Worm (Caenorhabditis elegans) whole organism, L4 larva: ENCODE data around the gene T06C12.12.

Experiments used
- F37D6.2 ChIP-seq: sonication (generic microtip); optimal IDR thresholded peaks from 2 replicates; lab custom pipeline; 2016; ENCODE audit warnings: mild to moderate bottlenecking, missing genetic modification characterization, missing compliant biosample characterization
- F44E2.7 ChIP-seq: fragments of 200-800 bp; sonication (Bioruptor generic); IDR thresholded peaks from 2 replicates; pipeline ENCODE4 v2.1.2; 2022; ENCODE audit warnings: missing genetic modification characterization, missing compliant biosample characterization
- F49E8.2 ChIP-seq: sonication (generic microtip); optimal IDR thresholded peaks from 2 replicates; lab custom pipeline; 2016; ENCODE audit warnings: missing compliant biosample characterization, mild to moderate bottlenecking, missing genetic modification characterization, borderline replicate concordance
- T26A8.4 ChIP-seq: fragments of 200-800 bp; sonication (Bioruptor generic); IDR thresholded peaks from 2 replicates; pipeline ENCODE4 v1.3.6; 2022; ENCODE audit warnings: missing genetic modification characterization, missing compliant biosample characterization
- Y48G9A.11 ChIP-seq: fragments of 200-800 bp; sonication (Bioruptor generic); IDR thresholded peaks from 2 replicates; pipeline ENCODE4 v1.3.6; 2022; ENCODE audit warnings: missing genetic modification reagents, missing genetic modification characterization, missing compliant biosample characterization
- Y5F2A.4 ChIP-seq: fragments of 200-800 bp; sonication (Bioruptor generic); optimal IDR thresholded peaks from 2 replicates; lab custom pipeline; 2018; ENCODE audit warnings: mild to moderate bottlenecking, missing genetic modification characterization, missing compliant biosample characterization
- Y75B8A.6 ChIP-seq: fragments of 200-800 bp; sonication (Bioruptor generic); IDR thresholded peaks from 2 replicates; pipeline ENCODE4 v1.3.6; 2022; ENCODE audit warnings: missing genetic modification reagents, missing genetic modification characterization, missing compliant biosample characterization
- ZK546.5 ChIP-seq, 2 experiments: sonication (generic microtip); optimal IDR thresholded peaks; 2 replicates each; lab custom pipeline; 2017; ENCODE audit warnings: missing biosample characterization in 2 of 2, missing genetic modification characterization in 2 of 2
- aly-2 ChIP-seq: sonication (generic microtip); optimal IDR thresholded peaks from 2 replicates; lab custom pipeline; 2018; ENCODE audit warnings: missing biosample characterization, missing genetic modification characterization
- arid-1 ChIP-seq: fragments of 200-800 bp; sonication (Bioruptor generic); conservative IDR thresholded peaks from 2 replicates; pipeline ENCODE4 v1.3.6; 2022; ENCODE audit warnings: missing genetic modification reagents, missing genetic modification characterization, missing compliant biosample characterization
- ceh-32 ChIP-seq: sonication (generic microtip); optimal IDR thresholded peaks from 2 replicates; lab custom pipeline; 2016; ENCODE audit warnings: mild to moderate bottlenecking, missing genetic modification characterization, missing compliant biosample characterization; ENCODE audit not compliant: poor library complexity
- ceh-62 ChIP-seq: sonication (generic microtip); optimal IDR thresholded peaks from 2 replicates; lab custom pipeline; 2017; ENCODE audit warnings: missing biosample characterization, missing genetic modification characterization
- ceh-82 ChIP-seq: sonication (generic microtip); optimal IDR thresholded peaks from 2 replicates; lab custom pipeline; 2017; ENCODE audit warnings: missing biosample characterization, missing genetic modification characterization
- daf-16 ChIP-seq, 3 experiments: sonication (generic microtip); optimal IDR thresholded peaks; 2 replicates each; lab custom pipeline; 2016 to 2017; ENCODE audit warnings: missing genetic modification characterization in 3 of 3, missing genetic modification reagents in 3 of 3, mild to moderate bottlenecking in 2 of 3, missing compliant biosample characterization in 2 of 3, missing biosample characterization in 1 of 3, moderate library complexity in 1 of 3
- daf-8 ChIP-seq: fragments of 200-800 bp; sonication (Bioruptor generic); IDR thresholded peaks from 2 replicates; pipeline ENCODE4 v1.3.6; 2022; ENCODE audit warnings: missing genetic modification characterization, missing compliant biosample characterization
- dmd-6 ChIP-seq: fragments of 200-800 bp; sonication (Bioruptor generic); IDR thresholded peaks from 2 replicates; pipeline ENCODE4 v1.3.6; 2022; ENCODE audit warnings: missing genetic modification reagents, missing genetic modification characterization, missing compliant biosample characterization
- dve-1 ChIP-seq: sonication (generic microtip); optimal IDR thresholded peaks from 2 replicates; lab custom pipeline; 2017; ENCODE audit warnings: antibody characterized with exemption, mild to moderate bottlenecking, missing genetic modification characterization, missing compliant biosample characterization; ENCODE audit not compliant: insufficient read depth
- gei-8 ChIP-seq: fragments of 200-800 bp; sonication (Bioruptor generic); optimal IDR thresholded peaks from 2 replicates; lab custom pipeline; 2018; ENCODE audit warnings: mild to moderate bottlenecking, missing genetic modification characterization, missing compliant biosample characterization
- hlh-11 ChIP-seq: fragments of 200-800 bp; sonication (Bioruptor generic); optimal IDR thresholded peaks from 2 replicates; lab custom pipeline; 2018; ENCODE audit warnings: mild to moderate bottlenecking, missing genetic modification characterization, missing compliant biosample characterization
- lin-29 ChIP-seq: fragments of 200-800 bp; sonication (Bioruptor generic); IDR thresholded peaks from 2 replicates; pipeline ENCODE4 v1.3.6; 2022; ENCODE audit warnings: missing genetic modification reagents, missing genetic modification characterization, missing compliant biosample characterization
- lin-39 ChIP-seq: fragments of 150-350 bp; optimal IDR thresholded peaks from 2 replicates; lab custom pipeline; 2014; ENCODE audit warnings: missing biosample characterization, missing genetic modification reagents, missing genetic modification characterization
- lir-3 ChIP-seq: sonication (generic microtip); optimal IDR thresholded peaks from 2 replicates; lab custom pipeline; 2016; ENCODE audit warnings: mild to moderate bottlenecking, missing genetic modification characterization, missing compliant biosample characterization
- lsy-2 ChIP-seq, 2 experiments: fragments of 150-350 bp in 1 of 2; sonication (generic microtip) in 1 of 2; optimal IDR thresholded peaks; 2 replicates each; lab custom pipeline; 2014 to 2017; ENCODE audit warnings: missing biosample characterization in 2 of 2, missing genetic modification characterization in 2 of 2
- mdl-1 ChIP-seq, 2 experiments: fragments of 150-350 bp in 1 of 2; sonication (generic microtip) in 1 of 2; optimal IDR thresholded peaks; 2 replicates each; lab custom pipeline; 2014 to 2017; ENCODE audit warnings: missing biosample characterization in 2 of 2, missing genetic modification characterization in 2 of 2
- mep-1 ChIP-seq: fragments of 150-350 bp; sonication (generic microtip); optimal IDR thresholded peaks from 3 replicates; lab custom pipeline; 2014; ENCODE audit warnings: missing biosample characterization, missing genetic modification characterization
- nhr-10 ChIP-seq: fragments of 150-350 bp; optimal IDR thresholded peaks from 2 replicates; lab custom pipeline; 2014; ENCODE audit warnings: missing biosample characterization, missing genetic modification characterization
- nhr-237 ChIP-seq: sonication (generic microtip); optimal IDR thresholded peaks from 2 replicates; lab custom pipeline; 2017; ENCODE audit warnings: missing biosample characterization, missing genetic modification characterization
- nhr-25 ChIP-seq: sonication (generic microtip); optimal IDR thresholded peaks from 2 replicates; lab custom pipeline; 2017; ENCODE audit warnings: missing genetic modification characterization, mild to moderate bottlenecking, missing compliant biosample characterization, antibody characterized with exemption, moderate library complexity, borderline replicate concordance; ENCODE audit not compliant: insufficient read depth
- nhr-42 ChIP-seq: fragments of 200-800 bp; sonication (Bioruptor generic); IDR thresholded peaks from 2 replicates; pipeline ENCODE4 v1.3.6; 2022; ENCODE audit warnings: missing genetic modification characterization, missing compliant biosample characterization
- nhr-48 ChIP-seq: sonication (generic microtip); optimal IDR thresholded peaks from 2 replicates; lab custom pipeline; 2016; ENCODE audit warnings: mild to moderate bottlenecking, missing genetic modification characterization, missing compliant biosample characterization
- nhr-77 ChIP-seq: fragments of 150-350 bp; optimal IDR thresholded peaks from 2 replicates; lab custom pipeline; 2014; ENCODE audit warnings: missing biosample characterization, missing genetic modification characterization
- php-3 ChIP-seq: fragments of 200-800 bp; sonication (Bioruptor generic); IDR thresholded peaks from 2 replicates; pipeline ENCODE4 v1.3.6; 2022; ENCODE audit warnings: missing genetic modification reagents, missing genetic modification characterization, missing compliant biosample characterization
- pqm-1 ChIP-seq: sonication (generic microtip); optimal IDR thresholded peaks from 2 replicates; lab custom pipeline; 2017; ENCODE audit warnings: missing biosample characterization, missing genetic modification characterization
- saeg-2 ChIP-seq: fragments of 200-800 bp; sonication (Bioruptor generic); IDR thresholded peaks from 2 replicates; pipeline ENCODE4 v1.3.6; 2022; ENCODE audit warnings: missing genetic modification reagents, missing genetic modification characterization, missing compliant biosample characterization
- sdz-12 ChIP-seq: fragments of 200-800 bp; sonication (Bioruptor generic); optimal IDR thresholded peaks from 2 replicates; lab custom pipeline; 2018; ENCODE audit warnings: mild to moderate bottlenecking, missing genetic modification characterization, missing compliant biosample characterization
- skn-1 ChIP-seq: fragments of 150-350 bp; optimal IDR thresholded peaks from 2 replicates; lab custom pipeline; 2014; ENCODE audit warnings: missing biosample characterization, missing genetic modification characterization
- snpc-4 ChIP-seq: fragments of 150-350 bp; optimal IDR thresholded peaks from 2 replicates; lab custom pipeline; 2014; ENCODE audit warnings: missing biosample characterization, missing genetic modification characterization
- spr-1 ChIP-seq: sonication (generic microtip); optimal IDR thresholded peaks from 2 replicates; lab custom pipeline; 2016; ENCODE audit warnings: mild to moderate bottlenecking, missing genetic modification characterization, missing compliant biosample characterization
- tra-1 ChIP-seq: fragments of 200-800 bp; sonication (Bioruptor generic); IDR thresholded peaks from 2 replicates; pipeline ENCODE4 v1.3.6; 2022; ENCODE audit warnings: missing genetic modification reagents, missing genetic modification characterization, missing compliant biosample characterization
- unc-130 ChIP-seq: sonication (generic microtip); optimal IDR thresholded peaks from 2 replicates; lab custom pipeline; 2016; ENCODE audit warnings: missing genetic modification reagents, missing genetic modification characterization, missing compliant biosample characterization
- unc-39 ChIP-seq: sonication (generic microtip); optimal IDR thresholded peaks from 2 replicates; lab custom pipeline; 2017; ENCODE audit warnings: missing biosample characterization, missing genetic modification characterization
- unc-62 ChIP-seq, 3 experiments: fragments of 150-350 bp in 1 of 3; sonication (generic microtip); optimal IDR thresholded peaks in 2 of 3; peaks in 1 of 3; 1 replicate in 1 of 3; 2 replicates in 2 of 3; lab custom pipeline; 2014 to 2017; ENCODE audit warnings: missing biosample characterization in 3 of 3, missing genetic modification characterization in 3 of 3, missing genetic modification reagents in 3 of 3, missing genotype in 1 of 3
- zip-11 ChIP-seq: fragments of 200-800 bp; sonication (Bioruptor generic); IDR thresholded peaks from 2 replicates; pipeline ENCODE4 v1.3.6; 2022; ENCODE audit warnings: missing genetic modification characterization, missing compliant biosample characterization
- zip-2 ChIP-seq: fragments of 150-350 bp; optimal IDR thresholded peaks from 2 replicates; lab custom pipeline; 2014; ENCODE audit warnings: missing biosample characterization, missing genetic modification characterization

The T06C12.12 gene

ce11 chrV:15873762-15874161 lies 18.1 kb upstream of the T06C12.12 start (continued):
- TF ChIP-seq lin-39 (no peak), sdz-12 (GFP tag; lab: Kevin White, UChicago) (peak; percentile 97), unc-130 (GFP tag; lab: Kevin White, UChicago) (peak; percentile 84)
- TF ChIP-seq, all 104 proteins: peak for 77

ce11 chrV:15876308-15876707 lies 15.6 kb upstream of the T06C12.12 start, which contains the start of gene nhr-102:
nhr-102 (minus strand) TSS chrV:15876408.
- TF ChIP-seq T26A8.4 (GFP tag; lab: Robert Waterston, UW) (0 out of 2 replicates have a peak, but pooled peaks have one; percentile 26), nhr-77 (tag; lab: Kevin White, UChicago) (no peak), ceh-32 (no peak), daf-8 (GFP tag; lab: Robert Waterston, UW) (no peak), dve-1 (tag; lab: Kevin White, UChicago) (peak; percentile 2)

ce11 chrV:15879508-15879907 lies 12.4 kb upstream of the T06C12.12 start, which contains the start of gene nhr-84:
nhr-84 (minus strand) TSS chrV:15879608.
- TF ChIP-seq nhr-48 (tag; lab: Kevin White, UChicago), result no peak
- TF ChIP-seq F49E8.2 (tag; lab: Kevin White, UChicago), result no peak

ce11 chrV:15880033-15880432 lies 11.8 kb upstream of the T06C12.12 start:
- TF ChIP-seq lin-29 (GFP tag; lab: Robert Waterston, UW) (no peak), mdl-1 (tag; optimal IDR thresholded peaks at IDR 0.05; lab: Kevin White, UChicago) (peak in 1 of 2 experiments; percentile 36), tra-1 (GFP tag; lab: Robert Waterston, UW) (no peak), snpc-4 (tag; lab: Kevin White, UChicago) (no peak), nhr-42 (GFP tag; lab: Robert Waterston, UW) (no peak), php-3 (GFP tag; lab: Robert Waterston, UW) (no peak), unc-39 (no peak), nhr-237 (tag; lab: Kevin White, UChicago) (no peak), lir-3 (no peak), dmd-6 (peak; percentile 82), arid-1 (GFP tag; lab: Robert Waterston, UW) (no peak), saeg-2 (GFP tag; lab: Robert Waterston, UW) (no peak), aly-2 (tag; lab: Kevin White, UChicago) (no peak), gei-8 (GFP tag; lab: Kevin White, UChicago) (no peak), ZK546.5 (tag; optimal IDR thresholded peaks at IDR 0.05; lab: Kevin White, UChicago) (no peak), nhr-25 (tag; lab: Kevin White, UChicago) (no peak), nhr-10 (tag; lab: Kevin White, UChicago) (no peak), zip-11 (GFP tag; lab: Robert Waterston, UW) (no peak), sdz-12 (GFP tag; lab: Kevin White, UChicago) (no peak), daf-8 (GFP tag; lab: Robert Waterston, UW) (no peak), unc-62 (GFP tag; optimal IDR thresholded peaks at IDR 0.05 in 1 of 2; lab: Kevin White, UChicago) (no peak), unc-62 (tag; optimal IDR thresholded peaks at IDR 0.05; lab: Kevin White, UChicago) (no peak), skn-1 (tag; lab: Kevin White, UChicago) (no peak), spr-1 (no peak), Y75B8A.6 (GFP tag; lab: Robert Waterston, UW) (no peak), pqm-1 (tag; lab: Kevin White, UChicago) (peak; percentile 59), Y5F2A.4 (no peak), ceh-82 (tag; lab: Kevin White, UChicago) (no peak), F44E2.7 (GFP tag; lab: Robert Waterston, UW) (no peak), zip-2 (tag; lab: Kevin White, UChicago) (no peak), daf-16 (GFP tag; optimal IDR thresholded peaks at IDR 0.05; lab: Kevin White, UChicago) (no peak), daf-16 (tag; optimal IDR thresholded peaks at IDR 0.05; lab: Kevin White, UChicago) (peak; percentile 26), F37D6.2 (no peak), ceh-62 (tag; lab: Kevin White, UChicago) (no peak), mep-1 (tag; lab: Kevin White, UChicago) (peak; percentile 16), lsy-2 (tag; optimal IDR thresholded peaks at IDR 0.05; lab: Kevin White, UChicago) (peak in 1 of 2 experiments; percentile 14), nhr-48 (tag; lab: Kevin White, UChicago) (no peak), dve-1 (tag; lab: Kevin White, UChicago) (peak; percentile 55), Y48G9A.11 (no peak), hlh-11 (tag; lab: Kevin White, UChicago) (peak; percentile 6), F49E8.2 (tag; lab: Kevin White, UChicago) (no peak)
